Fruit fly (Drosophila melanogaster): ENCODE data around the gene CG5071.

Gene CG5071

DNA sequence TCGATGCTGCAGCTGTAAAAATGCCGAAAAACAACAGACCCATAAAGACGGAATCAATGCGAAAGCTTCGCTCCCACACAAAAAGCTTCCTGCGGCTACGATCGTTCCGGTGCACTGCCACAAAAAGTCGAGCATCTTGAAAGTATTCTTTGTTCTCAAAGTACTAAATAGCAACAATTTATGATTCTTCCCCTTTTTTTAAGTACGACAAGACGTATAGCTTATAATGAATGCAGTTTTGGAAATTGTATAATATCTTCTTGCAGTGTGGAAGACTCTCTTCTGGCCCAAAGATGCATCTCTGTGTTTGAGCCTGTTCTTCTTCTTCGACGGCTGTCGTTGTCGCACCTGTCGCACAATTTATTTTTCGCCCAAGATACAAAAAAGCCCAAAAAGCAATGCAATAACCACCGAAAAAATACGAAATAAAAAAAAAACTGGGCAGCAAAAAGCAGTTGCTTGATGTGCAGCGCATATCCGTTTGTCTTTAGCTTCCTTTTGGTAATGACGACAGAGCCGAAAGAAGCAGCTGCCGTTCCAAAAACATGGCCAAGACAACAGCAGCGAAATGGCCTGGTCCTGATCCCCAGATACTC lies 15.7 kb downstream of the CG5071 start:
- TF ChIP-seq br (GFP tag; optimal IDR thresholded peaks at IDR 0.05) = peak; percentile 86
- TF ChIP-seq sage (GFP tag; optimal IDR thresholded peaks at IDR 0.05) = peak; percentile 72
- peak; percentile 90 for TF ChIP-seq fru (GFP tag; optimal IDR thresholded peaks at IDR 0.05)
- no peak for TF ChIP-seq Abd-B (GFP tag; optimal IDR thresholded peaks at IDR 0.05)
- TF ChIP-seq tai (GFP tag; optimal IDR thresholded peaks at IDR 0.05) = no peak
- no peak for TF ChIP-seq Mio (GFP tag; optimal IDR thresholded peaks at IDR 0.05)
- no peak for TF ChIP-seq sv (GFP tag; optimal IDR thresholded peaks at IDR 0.05)
- peak; percentile 70 for TF ChIP-seq CG32264 (GFP tag; optimal IDR thresholded peaks at IDR 0.05)
- TF ChIP-seq psq (GFP tag; optimal IDR thresholded peaks at IDR 0.05) = peak; percentile 75
- peak; percentile 67 for TF ChIP-seq dmrt93B (GFP tag; optimal IDR thresholded peaks at IDR 0.05)
- TF ChIP-seq Jra (GFP tag; optimal IDR thresholded peaks at IDR 0.05) = no peak
- TF ChIP-seq woc (GFP tag; optimal IDR thresholded peaks at IDR 0.05) = peak; percentile 78
- peak; percentile 67 for TF ChIP-seq CG9705 (GFP tag; optimal IDR thresholded peaks at IDR 0.05)
- TF ChIP-seq pan (optimal IDR thresholded peaks at IDR 0.05) = no peak
- TF ChIP-seq brk (GFP tag; optimal IDR thresholded peaks at IDR 0.05) = peak; percentile 57
- TF ChIP-seq CrebA (GFP tag; optimal IDR thresholded peaks at IDR 0.05; ENCODE audit: borderline replicate concordance) = no peak
- TF ChIP-seq OdsH (GFP tag; optimal IDR thresholded peaks at IDR 0.05) = peak; percentile 87
- no peak for TF ChIP-seq Vsx2 (GFP tag; optimal IDR thresholded peaks at IDR 0.05; ENCODE audit: partially characterized antibody)
- peak; percentile 89 for TF ChIP-seq HLH106 (tag; optimal IDR thresholded peaks at IDR 0.05)
- no peak for TF ChIP-seq lola (GFP tag; optimal IDR thresholded peaks at IDR 0.05)
- no peak for TF ChIP-seq usp (GFP tag; optimal IDR thresholded peaks at IDR 0.05)
- peak; percentile 89 for TF ChIP-seq ey (GFP tag; optimal IDR thresholded peaks at IDR 0.05)
- TF ChIP-seq Rel (GFP tag; optimal IDR thresholded peaks at IDR 0.05) = peak; percentile 57
- TF ChIP-seq Rel (tag; optimal IDR thresholded peaks at IDR 0.05) = peak; percentile 61
- no peak for TF ChIP-seq Hr78 (GFP tag; optimal IDR thresholded peaks at IDR 0.05)
- TF ChIP-seq Hr83 (GFP tag; optimal IDR thresholded peaks at IDR 0.05; ENCODE audit: poor library complexity, severe bottlenecking) = no peak
- peak; percentile 88 for TF ChIP-seq h (GFP tag; optimal IDR thresholded peaks at IDR 0.05)
- peak; percentile 84 for TF ChIP-seq Hnf4 (GFP tag; optimal IDR thresholded peaks at IDR 0.05)
- no peak for TF ChIP-seq Myc (optimal IDR thresholded peaks at IDR 0.05)
- TF ChIP-seq Sp1 (GFP tag; optimal IDR thresholded peaks at IDR 0.05) = peak; percentile 86
- TF ChIP-seq dsf (GFP tag; optimal IDR thresholded peaks at IDR 0.05; ENCODE audit: borderline replicate concordance) = no peak
- no peak for TF ChIP-seq dl (GFP tag; optimal IDR thresholded peaks at IDR 0.05; ENCODE audit: insufficient read depth in 1 of 2, partially characterized antibody in 2 of 2)
- TF ChIP-seq Dfd (GFP tag; optimal IDR thresholded peaks at IDR 0.05) = no peak
- TF ChIP-seq rgr (GFP tag; optimal IDR thresholded peaks at IDR 0.05) = peak; percentile 87
- TF ChIP-seq jim (GFP tag; optimal IDR thresholded peaks at IDR 0.05) = no peak
- no peak for TF ChIP-seq GATAd (GFP tag; optimal IDR thresholded peaks at IDR 0.05)
- no peak for TF ChIP-seq Dif (GFP tag; optimal IDR thresholded peaks at IDR 0.05; ENCODE audit: partially characterized antibody)
- peak in 1 of 2 experiments; percentile 87 for TF ChIP-seq foxo (GFP tag; optimal IDR thresholded peaks at IDR 0.05)
- TF ChIP-seq N (GFP tag; optimal IDR thresholded peaks at IDR 0.05) = no peak

DNA sequence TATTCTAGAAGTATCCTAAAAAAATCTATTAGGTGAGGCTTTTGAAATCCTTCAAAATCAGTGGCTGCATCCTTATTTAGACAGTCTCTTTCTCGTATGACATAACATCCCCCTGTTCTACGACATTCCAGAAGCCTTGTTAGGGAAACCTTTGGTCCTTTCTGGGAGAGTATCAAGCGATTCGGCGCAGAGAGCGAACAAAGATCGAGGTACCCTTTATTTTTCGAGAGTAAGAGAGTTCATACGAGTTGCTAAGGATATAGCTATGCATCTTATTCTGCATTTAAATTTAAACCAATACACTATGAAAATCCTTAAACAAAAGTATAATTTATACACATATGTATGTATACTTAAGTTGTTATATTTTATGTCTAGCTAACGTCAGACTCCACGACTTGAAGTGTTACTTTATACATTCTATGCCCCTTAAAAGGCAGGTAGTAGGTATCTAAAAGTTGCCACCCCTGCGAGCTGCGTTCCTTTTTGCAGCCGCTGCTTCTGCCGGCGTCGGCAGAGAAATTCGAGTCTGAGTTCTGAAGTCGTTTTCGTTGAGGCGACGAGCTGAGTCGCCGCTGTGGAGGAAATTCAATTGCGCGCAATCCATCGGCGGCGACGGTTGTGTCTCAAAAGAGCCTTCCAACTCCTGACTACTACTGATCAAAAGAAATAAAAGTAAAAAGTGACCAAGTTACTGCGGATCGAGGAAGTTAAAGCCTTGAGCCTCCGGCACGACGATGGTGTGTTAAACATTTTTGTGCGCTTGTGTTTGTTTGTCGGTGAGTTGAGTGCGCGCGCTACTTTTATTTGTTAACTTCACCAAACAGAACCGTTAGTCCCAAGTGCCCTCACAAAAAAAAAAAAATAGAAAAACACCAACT lies 19.3 kb downstream of the CG5071 start, which contains the start of gene jigr1:
jigr1 (plus strand) TSS at position 550 of the 881 bp plus-strand sequence.
- TF ChIP-seq tai (GFP tag; optimal IDR thresholded peaks at IDR 0.05) (no peak), Hr78 (GFP tag; optimal IDR thresholded peaks at IDR 0.05) (no peak), br (GFP tag; optimal IDR thresholded peaks at IDR 0.05) (peak; percentile 68), Myc (optimal IDR thresholded peaks at IDR 0.05) (no peak), woc (GFP tag; optimal IDR thresholded peaks at IDR 0.05) (peak; percentile 93), Rel (GFP tag; optimal IDR thresholded peaks at IDR 0.05) (peak; percentile 26), Rel (tag; optimal IDR thresholded peaks at IDR 0.05) (peak; percentile 21), Mio (GFP tag; optimal IDR thresholded peaks at IDR 0.05) (no peak), h (GFP tag; optimal IDR thresholded peaks at IDR 0.05) (peak; percentile 83), pan (optimal IDR thresholded peaks at IDR 0.05) (peak; percentile 61), Vsx2 (GFP tag; optimal IDR thresholded peaks at IDR 0.05; ENCODE audit: partially characterized antibody) (no peak), dsf (GFP tag; optimal IDR thresholded peaks at IDR 0.05; ENCODE audit: borderline replicate concordance) (no peak), CG9705 (GFP tag; optimal IDR thresholded peaks at IDR 0.05) (peak; percentile 43), foxo (GFP tag; optimal IDR thresholded peaks at IDR 0.05) (peak in 1 of 2 experiments; percentile 80), fru (GFP tag; optimal IDR thresholded peaks at IDR 0.05) (peak; percentile 77), brk (GFP tag; optimal IDR thresholded peaks at IDR 0.05) (peak; percentile 52), GATAd (GFP tag; optimal IDR thresholded peaks at IDR 0.05) (no peak), dmrt93B (GFP tag; optimal IDR thresholded peaks at IDR 0.05) (peak; percentile 51), psq (GFP tag; optimal IDR thresholded peaks at IDR 0.05) (peak; percentile 60), dl (GFP tag; optimal IDR thresholded peaks at IDR 0.05; ENCODE audit: insufficient read depth in 1 of 2, partially characterized antibody in 2 of 2) (no peak), CrebA (GFP tag; optimal IDR thresholded peaks at IDR 0.05; ENCODE audit: borderline replicate concordance) (no peak), Hnf4 (GFP tag; optimal IDR thresholded peaks at IDR 0.05) (peak; percentile 24), rgr (GFP tag; optimal IDR thresholded peaks at IDR 0.05) (peak; percentile 61), ey (GFP tag; optimal IDR thresholded peaks at IDR 0.05) (peak; percentile 71), N (GFP tag; optimal IDR thresholded peaks at IDR 0.05) (no peak), HLH106 (tag; optimal IDR thresholded peaks at IDR 0.05) (peak; percentile 67), Sp1 (GFP tag; optimal IDR thresholded peaks at IDR 0.05) (peak; percentile 78), sv (GFP tag; optimal IDR thresholded peaks at IDR 0.05) (peak; percentile 8), Jra (GFP tag; optimal IDR thresholded peaks at IDR 0.05) (no peak), Dfd (GFP tag; optimal IDR thresholded peaks at IDR 0.05) (no peak), lola (GFP tag; optimal IDR thresholded peaks at IDR 0.05) (no peak), Hr83 (GFP tag; optimal IDR thresholded peaks at IDR 0.05; ENCODE audit: poor library complexity, severe bottlenecking) (peak; percentile 20), usp (GFP tag; optimal IDR thresholded peaks at IDR 0.05) (no peak), Abd-B (GFP tag; optimal IDR thresholded peaks at IDR 0.05) (no peak), Dif (GFP tag; optimal IDR thresholded peaks at IDR 0.05; ENCODE audit: partially characterized antibody) (peak; percentile 64), sage (GFP tag; optimal IDR thresholded peaks at IDR 0.05) (peak; percentile 68), CG32264 (GFP tag; optimal IDR thresholded peaks at IDR 0.05) (peak; percentile 12), jim (GFP tag; optimal IDR thresholded peaks at IDR 0.05) (no peak), OdsH (GFP tag; optimal IDR thresholded peaks at IDR 0.05) (peak; percentile 79)
